Fruit fly (Drosophila melanogaster) whole organism, adult: Measurements from ENCODE around the gene pHCl-2.

Source experiments
- CG7045 ChIP-seq: fragments of 200-800 bp; sonication (Bioruptor generic); optimal IDR thresholded peaks from 2 replicates; lab custom pipeline; 2017; ENCODE audit warnings: missing biosample characterization, mild to moderate bottlenecking, missing genetic modification characterization
- CG7101 ChIP-seq: fragments of 200-800 bp; sonication (Bioruptor generic); optimal IDR thresholded peaks from 2 replicates; lab custom pipeline; 2018; ENCODE audit warnings: missing biosample characterization, mild to moderate bottlenecking, missing genetic modification characterization, moderate library complexity
- kay ChIP-seq: fragments of 200-800 bp; sonication (Bioruptor generic); peaks from one replicate; lab custom pipeline; 2016; ENCODE audit warnings: missing biosample characterization, missing genetic modification characterization, borderline replicate concordance
- ovo ChIP-seq: fragments of 200-800 bp; sonication (Bioruptor generic); optimal IDR thresholded peaks from 2 replicates; lab custom pipeline; 2016; ENCODE audit warnings: missing biosample characterization, missing genetic modification characterization
- pad ChIP-seq: fragments of 200-800 bp; sonication (Bioruptor generic); optimal IDR thresholded peaks from 3 replicates; lab custom pipeline; 2017; ENCODE audit warnings: missing biosample characterization, missing genetic modification characterization, mild to moderate bottlenecking, moderate library complexity, missing genetic modification reagents

DNA sequence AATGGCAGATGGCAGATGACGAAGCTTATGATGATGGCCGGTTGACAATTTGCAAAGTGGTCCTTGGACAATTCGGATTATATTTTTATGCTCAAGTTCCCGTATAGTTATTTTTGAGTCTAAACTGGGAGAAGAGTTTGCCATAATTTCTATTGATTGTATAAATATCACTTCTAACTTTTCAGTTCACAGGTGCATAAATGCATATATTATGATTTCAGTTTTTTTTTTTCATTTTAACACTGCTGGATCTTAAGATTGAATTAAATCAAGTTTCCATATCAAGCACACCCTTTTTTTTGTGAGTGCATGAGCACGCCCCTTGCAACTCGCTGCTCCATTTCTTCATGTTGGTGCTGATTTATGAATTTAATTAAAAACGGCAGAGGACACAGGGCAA is 8.2 kb downstream of the pHCl-2 start:
- TF ChIP-seq CG7101 (tag; lab: Kevin White, UChicago): no peak
- no peak for TF ChIP-seq ovo
- TF ChIP-seq kay: no peak
- no peak for TF ChIP-seq CG7045
- no peak for TF ChIP-seq pad (GFP tag; lab: Kevin White, UChicago)
